Worm (Caenorhabditis elegans) whole organism, L1 larva: Measurements from ENCODE around the gene F35D2.3.

Experiments
- C04F5.9 ChIP-seq: sonication (generic microtip); optimal IDR thresholded peaks from 2 replicates; lab custom pipeline; 2016; ENCODE audit warnings: missing genetic modification characterization, missing compliant biosample characterization
- C34B4.2 ChIP-seq: sonication (generic microtip); optimal IDR thresholded peaks from 2 replicates; lab custom pipeline; 2017; ENCODE audit warnings: mild to moderate bottlenecking, missing genetic modification characterization, missing compliant biosample characterization
- aha-1 ChIP-seq: fragments of 150-350 bp; optimal IDR thresholded peaks from 2 replicates; lab custom pipeline; 2014; ENCODE audit warnings: missing biosample characterization, missing genetic modification characterization
- blmp-1 ChIP-seq: fragments of 150-350 bp; optimal IDR thresholded peaks from 2 replicates; lab custom pipeline; 2014; ENCODE audit warnings: missing biosample characterization, missing genetic modification characterization
- ceh-63 ChIP-seq: fragments of 200-800 bp; sonication (Bioruptor generic); optimal IDR thresholded peaks from 2 replicates; lab custom pipeline; 2018; ENCODE audit warnings: mild to moderate bottlenecking, missing genetic modification characterization, missing compliant biosample characterization
- ces-1 ChIP-seq: fragments of 150-350 bp; optimal IDR thresholded peaks from 2 replicates; lab custom pipeline; 2014; ENCODE audit warnings: missing biosample characterization, missing genetic modification reagents, missing genetic modification characterization
- dsc-1 ChIP-seq: sonication (generic microtip); optimal IDR thresholded peaks from 2 replicates; lab custom pipeline; 2016; ENCODE audit warnings: mild to moderate bottlenecking, missing genetic modification characterization, missing compliant biosample characterization
- efl-1 ChIP-seq, 4 experiments: fragments of 150-350 bp; optimal IDR thresholded peaks in 3 of 4; peaks in 1 of 4; 1 replicate in 1 of 4; 2 replicates in 3 of 4; lab custom pipeline; 2014; ENCODE audit warnings: missing biosample characterization in 2 of 4, missing genetic modification characterization in 2 of 4, missing genetic modification reagents in 2 of 4
- egl-13 ChIP-seq: sonication (generic microtip); optimal IDR thresholded peaks from 2 replicates; lab custom pipeline; 2016; ENCODE audit warnings: missing genotype, missing genetic modification reagents, missing genetic modification characterization, missing compliant biosample characterization
- egl-27 ChIP-seq, 2 experiments: fragments of 150-350 bp in 1 of 2; sonication (generic microtip); optimal IDR thresholded peaks; 3 replicates each; lab custom pipeline; 2017 to 2018; ENCODE audit warnings: missing biosample characterization in 2 of 2, missing genetic modification characterization in 2 of 2, missing genetic modification reagents in 2 of 2
- elt-3 ChIP-seq, 6 experiments: fragments of 150-350 bp in 1 of 6; sonication (generic microtip); optimal IDR thresholded peaks; 2 replicates each; lab custom pipeline; 2017 to 2018; ENCODE audit warnings: missing biosample characterization in 6 of 6, missing genetic modification characterization in 6 of 6, inconsistent platforms in 1 of 6
- fkh-4 ChIP-seq: sonication (generic microtip); optimal IDR thresholded peaks from 2 replicates; lab custom pipeline; 2016; ENCODE audit warnings: missing compliant biosample characterization, missing genetic modification characterization, borderline replicate concordance
- fkh-8 ChIP-seq: sonication (generic microtip); optimal IDR thresholded peaks from 2 replicates; lab custom pipeline; 2016; ENCODE audit warnings: mild to moderate bottlenecking, missing genetic modification characterization, missing compliant biosample characterization
- grh-1 ChIP-seq: fragments of 200-800 bp; sonication (Bioruptor generic); IDR thresholded peaks from 2 replicates; pipeline ENCODE4 v1.3.6; 2022; ENCODE audit warnings: missing genetic modification reagents, missing genetic modification characterization, missing compliant biosample characterization
- hlh-4 ChIP-seq: sonication (generic microtip); optimal IDR thresholded peaks from 2 replicates; lab custom pipeline; 2016; ENCODE audit warnings: mild to moderate bottlenecking, missing genetic modification characterization, missing compliant biosample characterization
- irx-1 ChIP-seq: sonication (generic microtip); optimal IDR thresholded peaks from 2 replicates; lab custom pipeline; 2016; ENCODE audit warnings: missing genetic modification characterization, missing compliant biosample characterization
- jun-1 ChIP-seq: fragments of 150-350 bp; optimal IDR thresholded peaks from 2 replicates; lab custom pipeline; 2014; ENCODE audit warnings: missing biosample characterization, missing genetic modification reagents, missing genetic modification characterization
- lin-15B ChIP-seq: fragments of 150-350 bp; sonication (generic microtip); optimal IDR thresholded peaks from 3 replicates; lab custom pipeline; 2014; ENCODE audit warnings: missing biosample characterization, missing genetic modification characterization
- lin-35 ChIP-seq, 2 experiments: fragments of 150-350 bp; optimal IDR thresholded peaks; 2 replicates each; lab custom pipeline; 2014; ENCODE audit warnings: missing biosample characterization in 2 of 2, missing genetic modification characterization in 2 of 2, missing genetic modification reagents in 2 of 2
- lin-39 ChIP-seq: fragments of 150-350 bp; optimal IDR thresholded peaks from 2 replicates; lab custom pipeline; 2014; ENCODE audit warnings: missing biosample characterization, missing genetic modification reagents, missing genetic modification characterization
- lir-3 ChIP-seq: sonication (generic microtip); optimal IDR thresholded peaks from 2 replicates; lab custom pipeline; 2016; ENCODE audit warnings: mild to moderate bottlenecking, missing genetic modification characterization, moderate library complexity, missing compliant biosample characterization; ENCODE audit not compliant: poor library complexity
- mdl-1 ChIP-seq, 2 experiments: fragments of 150-350 bp; optimal IDR thresholded peaks; 2 replicates each; lab custom pipeline; 2014 to 2017; ENCODE audit warnings: missing biosample characterization in 2 of 2, missing genetic modification characterization in 2 of 2, inconsistent platforms in 1 of 2
- mef-2 ChIP-seq: fragments of 150-350 bp; optimal IDR thresholded peaks from 2 replicates; lab custom pipeline; 2014; ENCODE audit warnings: missing biosample characterization, missing genetic modification characterization
- nhr-19 ChIP-seq: fragments of 200-800 bp; sonication (Bioruptor generic); conservative IDR thresholded peaks from 2 replicates; pipeline ENCODE4 v1.3.6; 2022; ENCODE audit warnings: missing genetic modification characterization, missing compliant biosample characterization
- nhr-47 ChIP-seq: sonication (generic microtip); optimal IDR thresholded peaks from 2 replicates; lab custom pipeline; 2016; ENCODE audit warnings: mild to moderate bottlenecking, missing genetic modification characterization, moderate library complexity, missing compliant biosample characterization
- nhr-76 ChIP-seq: sonication (generic microtip); optimal IDR thresholded peaks from 2 replicates; lab custom pipeline; 2017; ENCODE audit warnings: missing biosample characterization, missing genetic modification characterization
- nhr-84 ChIP-seq: sonication (generic microtip); optimal IDR thresholded peaks from 2 replicates; lab custom pipeline; 2017; ENCODE audit warnings: missing biosample characterization, missing genetic modification characterization
- nhr-85 ChIP-seq: sonication (generic microtip); peaks from one replicate; lab custom pipeline; 2016; ENCODE audit warnings: missing genetic modification characterization, inconsistent platforms, missing compliant biosample characterization
- rnt-1 ChIP-seq: sonication (generic microtip); optimal IDR thresholded peaks from 2 replicates; lab custom pipeline; 2016; ENCODE audit warnings: mild to moderate bottlenecking, missing genetic modification characterization, moderate library complexity, missing compliant biosample characterization
- skn-1 ChIP-seq: fragments of 150-350 bp; optimal IDR thresholded peaks from 2 replicates; lab custom pipeline; 2014; ENCODE audit warnings: missing biosample characterization, missing genetic modification characterization
- snpc-4 ChIP-seq: fragments of 150-350 bp; optimal IDR thresholded peaks from 2 replicates; lab custom pipeline; 2014; ENCODE audit warnings: missing biosample characterization, missing genetic modification characterization
- snu-23 ChIP-seq: sonication (generic microtip); optimal IDR thresholded peaks from 2 replicates; lab custom pipeline; 2016; ENCODE audit warnings: missing genetic modification characterization, missing compliant biosample characterization
- sox-4 ChIP-seq: sonication (generic microtip); optimal IDR thresholded peaks from 2 replicates; lab custom pipeline; 2016; ENCODE audit warnings: missing genetic modification characterization, missing compliant biosample characterization
- sptf-1 ChIP-seq: fragments of 150-350 bp; optimal IDR thresholded peaks from 2 replicates; lab custom pipeline; 2014; ENCODE audit warnings: missing biosample characterization, missing genetic modification characterization
- sup-37 ChIP-seq: fragments of 200-800 bp; sonication (Bioruptor generic); optimal IDR thresholded peaks from 2 replicates; lab custom pipeline; 2018; ENCODE audit warnings: mild to moderate bottlenecking, missing genetic modification characterization, missing compliant biosample characterization
- unc-130 ChIP-seq: fragments of 150-350 bp; optimal IDR thresholded peaks from 2 replicates; lab custom pipeline; 2017; ENCODE audit warnings: missing biosample characterization, missing genetic modification characterization, inconsistent platforms
- unc-30 ChIP-seq: sonication (generic microtip); optimal IDR thresholded peaks from 2 replicates; lab custom pipeline; 2017; ENCODE audit warnings: missing biosample characterization, missing genetic modification characterization
- unc-86 ChIP-seq: sonication (generic microtip); optimal IDR thresholded peaks from 2 replicates; lab custom pipeline; 2016; ENCODE audit warnings: missing genetic modification characterization, missing compliant biosample characterization
- vab-15 ChIP-seq: sonication (generic microtip); optimal IDR thresholded peaks from 2 replicates; lab custom pipeline; 2017; ENCODE audit warnings: missing genotype, mild to moderate bottlenecking, missing genetic modification characterization, missing compliant biosample characterization
- zag-1 ChIP-seq: fragments of 150-350 bp; optimal IDR thresholded peaks from 2 replicates; lab custom pipeline; 2014; ENCODE audit warnings: missing biosample characterization, missing genetic modification characterization
- zip-4 ChIP-seq: fragments of 200-800 bp; sonication (Bioruptor generic); optimal IDR thresholded peaks from 2 replicates; lab custom pipeline; 2018; ENCODE audit warnings: mild to moderate bottlenecking, missing genetic modification characterization, moderate library complexity, missing compliant biosample characterization
- ztf-4 ChIP-seq: fragments of 150-350 bp; optimal IDR thresholded peaks from 2 replicates; lab custom pipeline; 2014; ENCODE audit warnings: missing biosample characterization, missing genetic modification characterization

F35D2.3 gene

DNA sequence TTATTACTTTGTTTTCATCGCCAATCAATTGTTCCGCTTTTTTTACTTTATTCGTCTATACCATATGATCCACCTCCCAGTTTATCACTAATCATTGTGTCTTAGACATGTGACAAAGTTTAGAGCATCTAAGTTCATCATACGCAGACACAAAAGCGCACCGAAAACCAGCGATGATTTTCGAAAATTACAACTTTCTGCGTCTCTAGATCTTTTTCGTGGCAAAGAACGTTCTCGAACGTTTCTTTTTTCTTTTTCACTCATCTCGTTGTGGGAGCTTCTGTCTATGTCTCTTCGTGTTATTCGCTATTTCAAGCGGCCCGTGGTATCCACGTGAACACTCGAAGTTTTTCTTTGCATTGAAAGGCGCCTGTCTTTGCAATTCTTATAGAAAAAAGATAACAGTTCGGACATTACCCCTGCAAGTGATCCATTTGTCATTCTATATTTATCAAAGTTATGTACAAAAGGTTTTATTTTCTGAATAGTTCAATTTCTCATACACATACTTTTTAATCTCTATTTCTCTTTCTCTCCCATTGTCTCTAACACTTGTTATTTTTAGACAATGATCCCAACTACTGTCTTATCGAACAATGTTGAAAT, 41.2 kb upstream of the F35D2.3 start, which contains the start of gene ZK1290.5 (continued):
- peak; percentile 16 for TF ChIP-seq zip-4 (GFP tag; lab: Kevin White, UChicago)
- no peak for TF ChIP-seq fkh-4 (tag; lab: Kevin White, UChicago)
- peak; percentile 86 for TF ChIP-seq nhr-47 (tag; lab: Kevin White, UChicago)
- TF ChIP-seq mdl-1 (tag; optimal IDR thresholded peaks at IDR 0.05; lab: Kevin White, UChicago): peak in 1 of 2 experiments; percentile 95
- peak; percentile 75 for TF ChIP-seq dsc-1
- TF ChIP-seq mef-2: no peak
- no peak for TF ChIP-seq hlh-4
- no peak for TF ChIP-seq zag-1 (tag; lab: Kevin White, UChicago)
- peak; percentile 80 for TF ChIP-seq irx-1
- peak; percentile 33 for TF ChIP-seq snpc-4 (tag; lab: Kevin White, UChicago)
- no peak for TF ChIP-seq unc-86 (tag; lab: Kevin White, UChicago)
- no peak for TF ChIP-seq ceh-63
- TF ChIP-seq skn-1 (tag; lab: Kevin White, UChicago): peak; percentile 83
- TF ChIP-seq elt-3 (tag; optimal IDR thresholded peaks at IDR 0.05; lab: Kevin White, UChicago): peak in 4 of 6 experiments; percentile 9 to 89 (median 72)
- no peak for TF ChIP-seq nhr-76 (tag; lab: Kevin White, UChicago)
- peak; percentile 60 for TF ChIP-seq lin-39
- no peak for TF ChIP-seq nhr-84 (tag; lab: Kevin White, UChicago)
- no peak for TF ChIP-seq lin-15B (tag; lab: Kevin White, UChicago)
- no peak for TF ChIP-seq sptf-1 (tag; lab: Kevin White, UChicago)
- peak; percentile 62 to 79 for TF ChIP-seq lin-35 (GFP tag; optimal IDR thresholded peaks at IDR 0.05; lab: Kevin White, UChicago)
- TF ChIP-seq rnt-1: peak; percentile 75
- TF ChIP-seq fkh-8: peak; percentile 87
- no peak for TF ChIP-seq egl-13 (tag; lab: Kevin White, UChicago)
- peak; percentile 92 for TF ChIP-seq nhr-19 (GFP tag; lab: Robert Waterston, UW)
- peak; percentile 77 for TF ChIP-seq grh-1
- TF ChIP-seq egl-27 (tag; optimal IDR thresholded peaks at IDR 0.05; lab: Kevin White, UChicago): no peak
- TF ChIP-seq jun-1 (tag; lab: Kevin White, UChicago): peak; percentile 62
- peak; percentile 60 for TF ChIP-seq lir-3
- peak; percentile 82 for TF ChIP-seq unc-130
- TF ChIP-seq snu-23 (GFP tag; lab: Kevin White, UChicago): peak; percentile 92
- TF ChIP-seq sup-37 (GFP tag; lab: Kevin White, UChicago): no peak
- no peak for TF ChIP-seq C04F5.9
- no peak for TF ChIP-seq aha-1 (tag; lab: Kevin White, UChicago)

ce11 chrII:7530944-7531343, 39.5 kb upstream of the F35D2.3 start, which contains the start of gene wrt-1:
Gene wrt-1 (plus strand): TSS chrII:7530996.
- TF ChIP-seq efl-1 (optimal IDR thresholded peaks at IDR 0.05; lab: Kevin White, UChicago): no peak
- TF ChIP-seq efl-1 (GFP tag; optimal IDR thresholded peaks at IDR 0.05 in 1 of 2; lab: Kevin White, UChicago): peak in 1 of 2 experiments; percentile 10
- TF ChIP-seq blmp-1: peak; percentile 94
- no peak for TF ChIP-seq hlh-4

DNA sequence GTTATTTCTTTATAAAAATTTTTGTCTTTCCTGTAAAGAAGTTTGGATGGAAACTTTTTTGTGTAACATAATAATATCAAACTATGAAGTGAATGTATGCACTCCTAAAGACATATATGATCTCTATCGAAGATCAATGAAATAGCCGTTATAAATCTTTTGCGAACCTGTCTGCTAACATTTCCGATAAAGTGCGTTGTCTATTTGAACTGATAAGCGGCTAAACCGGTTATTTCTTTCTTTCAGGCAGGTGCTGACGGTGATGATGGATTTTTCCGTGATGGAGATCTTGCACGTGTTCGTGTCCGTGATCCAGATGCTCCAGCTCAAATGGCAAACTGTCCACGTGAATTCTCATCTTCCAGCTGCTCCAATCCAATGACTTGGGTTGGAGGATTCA, 38.9 kb upstream of the F35D2.3 start:
- TF ChIP-seq ces-1 (GFP tag; lab: Kevin White, UChicago) (no peak), mdl-1 (tag; optimal IDR thresholded peaks at IDR 0.05; lab: Kevin White, UChicago) (no peak), sox-4 (no peak), vab-15 (tag; lab: Kevin White, UChicago) (no peak), unc-30 (no peak), blmp-1 (peak; percentile 64), zip-4 (GFP tag; lab: Kevin White, UChicago) (no peak), egl-13 (tag; lab: Kevin White, UChicago) (no peak), C34B4.2 (tag; lab: Kevin White, UChicago) (no peak), ztf-4 (tag; lab: Kevin White, UChicago) (no peak), grh-1 (peak; percentile 62; the same call in 1 of the 2 replicates), irx-1 (no peak), nhr-85 (tag; lab: Kevin White, UChicago) (peak; percentile 69), unc-86 (tag; lab: Kevin White, UChicago) (no peak), elt-3 (tag; optimal IDR thresholded peaks at IDR 0.05; lab: Kevin White, UChicago) (peak in 3 of 6 experiments; percentile 3 to 26 (median 9)), efl-1 (optimal IDR thresholded peaks at IDR 0.05; lab: Kevin White, UChicago) (no peak), efl-1 (GFP tag; optimal IDR thresholded peaks at IDR 0.05 in 1 of 2; lab: Kevin White, UChicago) (peak in 1 of 2 experiments; percentile 72)
